Fruit fly (Drosophila melanogaster): ENCODE results near the gene Es2.

DNA sequence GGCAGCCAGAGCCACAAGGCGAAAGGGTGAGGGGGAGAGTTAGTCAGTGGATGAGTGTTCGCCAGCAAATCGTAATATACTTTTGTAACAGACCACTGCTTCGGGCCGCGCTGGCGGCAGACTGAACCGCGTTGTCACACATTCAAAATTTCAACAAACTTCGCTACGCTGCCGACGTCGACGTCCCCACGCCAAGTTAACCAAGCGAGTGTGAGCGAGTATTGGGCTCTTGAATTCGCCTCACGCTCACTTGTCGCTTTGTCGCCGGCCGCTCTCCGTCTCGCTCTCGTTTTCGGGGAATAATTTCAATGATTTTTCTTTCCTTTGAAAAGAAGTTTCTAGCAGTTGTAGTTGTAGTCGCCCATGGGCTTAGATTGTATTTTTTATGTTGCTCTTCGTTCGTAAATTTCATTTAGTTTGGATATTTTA lies 49.7 kb upstream of the Es2 start, which contains the start of gene lawc:
- no peak for TF ChIP-seq CTCF (optimal IDR thresholded peaks at IDR 0.05)
- TF ChIP-seq CG8478 (optimal IDR thresholded peaks at IDR 0.05) = no peak
